Fruit fly (Drosophila melanogaster) whole organism, wandering third instar larva: ENCODE measurements around the gene gukh.

Experiments used
- Abd-B ChIP-seq: fragments of >200 bp; optimal IDR thresholded peaks from 2 replicates; lab custom pipeline; 2017; ENCODE audit warnings: missing biosample characterization, missing genetic modification characterization
- CG32264 ChIP-seq: fragments of 200-800 bp; sonication (Bioruptor generic); optimal IDR thresholded peaks from 2 replicates; lab custom pipeline; 2016; ENCODE audit warnings: missing biosample characterization, missing genetic modification characterization
- CG9705 ChIP-seq: fragments of 200-800 bp; sonication (Bioruptor generic); optimal IDR thresholded peaks from 2 replicates; lab custom pipeline; 2018; ENCODE audit warnings: missing biosample characterization, mild to moderate bottlenecking, missing genetic modification characterization
- CrebA ChIP-seq: fragments of 200-800 bp; sonication (Bioruptor generic); optimal IDR thresholded peaks from 2 replicates; lab custom pipeline; 2016; ENCODE audit warnings: missing biosample characterization, mild to moderate bottlenecking, missing genetic modification characterization, borderline replicate concordance
- Dfd ChIP-seq: fragments of >200 bp; optimal IDR thresholded peaks from 2 replicates; lab custom pipeline; 2017; ENCODE audit warnings: missing biosample characterization, missing genetic modification characterization
- Dif ChIP-seq: fragments of 200-275, 200-300 bp; sonication (Bioruptor generic); optimal IDR thresholded peaks from 2 replicates; lab custom pipeline; 2018; ENCODE audit warnings: missing biosample characterization, missing genetic modification characterization; ENCODE audit not compliant: partially characterized antibody
- GATAd ChIP-seq: sonication (Bioruptor generic); optimal IDR thresholded peaks from 2 replicates; lab custom pipeline; 2016; ENCODE audit warnings: missing biosample characterization, missing genetic modification characterization
- HLH106 ChIP-seq: fragments of 200-800 bp; optimal IDR thresholded peaks from 3 replicates; lab custom pipeline; 2019; ENCODE audit warnings: missing biosample characterization, mild to moderate bottlenecking, missing genetic modification characterization, moderate library complexity
- Hnf4 ChIP-seq: fragments of 200-800 bp; sonication (Bioruptor generic); optimal IDR thresholded peaks from 2 replicates; lab custom pipeline; 2016; ENCODE audit warnings: missing biosample characterization, mild to moderate bottlenecking, missing genetic modification characterization
- Hr78 ChIP-seq: fragments of >200 bp; optimal IDR thresholded peaks from 2 replicates; lab custom pipeline; 2017; ENCODE audit warnings: missing biosample characterization, missing genetic modification characterization
- Hr83 ChIP-seq: fragments of 200-300 bp; sonication (Bioruptor generic); optimal IDR thresholded peaks from 2 replicates; lab custom pipeline; 2016; ENCODE audit warnings: missing biosample characterization, mild to moderate bottlenecking, missing genetic modification characterization, moderate library complexity; ENCODE audit not compliant: poor library complexity, severe bottlenecking
- Jra ChIP-seq: sonication (Bioruptor generic); optimal IDR thresholded peaks from 2 replicates; lab custom pipeline; 2016; ENCODE audit warnings: missing biosample characterization, missing genetic modification characterization
- Mio ChIP-seq: sonication (Bioruptor generic); optimal IDR thresholded peaks from 2 replicates; lab custom pipeline; 2016; ENCODE audit warnings: missing biosample characterization, missing genetic modification characterization
- N ChIP-seq: fragments of >200 bp; optimal IDR thresholded peaks from 2 replicates; lab custom pipeline; 2018; ENCODE audit warnings: missing biosample characterization, missing external identifiers, missing genetic modification characterization
- OdsH ChIP-seq: fragments of 200-800 bp; sonication (Bioruptor generic); optimal IDR thresholded peaks from 2 replicates; lab custom pipeline; 2016; ENCODE audit warnings: missing biosample characterization, mild to moderate bottlenecking, missing genetic modification characterization
- Rel ChIP-seq, 2 experiments: fragments of 200-800 bp; sonication (Bioruptor generic) in 1 of 2; optimal IDR thresholded peaks; 2 replicates in 1 of 2; 3 replicates in 1 of 2; lab custom pipeline; 2016 to 2019; ENCODE audit warnings: mild to moderate bottlenecking in 2 of 2, missing biosample characterization in 2 of 2, missing genetic modification characterization in 2 of 2, moderate library complexity in 1 of 2
- Sp1 ChIP-seq: fragments of 200-800 bp; sonication (Bioruptor generic); optimal IDR thresholded peaks from 3 replicates; lab custom pipeline; 2019; ENCODE audit warnings: missing biosample characterization, mild to moderate bottlenecking, missing genetic modification characterization, moderate library complexity
- Vsx2 ChIP-seq: fragments of 200-300, 225-300 bp; sonication (Bioruptor generic); optimal IDR thresholded peaks from 2 replicates; lab custom pipeline; 2018; ENCODE audit warnings: missing biosample characterization, missing genetic modification characterization; ENCODE audit not compliant: partially characterized antibody
- br ChIP-seq: fragments of 200-800 bp; sonication (Bioruptor generic); optimal IDR thresholded peaks from 2 replicates; lab custom pipeline; 2016; ENCODE audit warnings: missing biosample characterization, missing genetic modification characterization
- brk ChIP-seq: fragments of 200-800 bp; sonication (Bioruptor generic); optimal IDR thresholded peaks from 2 replicates; lab custom pipeline; 2016; ENCODE audit warnings: missing biosample characterization, mild to moderate bottlenecking, missing genetic modification characterization
- dmrt93B ChIP-seq: fragments of 200-800 bp; sonication (Bioruptor generic); optimal IDR thresholded peaks from 2 replicates; lab custom pipeline; 2018; ENCODE audit warnings: missing biosample characterization, mild to moderate bottlenecking, missing genetic modification characterization
- dsf ChIP-seq: sonication (Bioruptor generic); optimal IDR thresholded peaks from 2 replicates; lab custom pipeline; 2016; ENCODE audit warnings: missing biosample characterization, missing genetic modification characterization, borderline replicate concordance
- ey ChIP-seq: fragments of 200-800 bp; sonication (Bioruptor generic); optimal IDR thresholded peaks from 2 replicates; lab custom pipeline; 2016; ENCODE audit warnings: missing biosample characterization, missing genetic modification characterization
- foxo ChIP-seq, 2 experiments: fragments of 200-800 bp; sonication (Bioruptor generic); optimal IDR thresholded peaks; 2 replicates in 1 of 2; 3 replicates in 1 of 2; lab custom pipeline; 2016 to 2017; ENCODE audit warnings: missing biosample characterization in 2 of 2, missing genetic modification characterization in 2 of 2
- fru ChIP-seq: fragments of 200-800 bp; sonication (Bioruptor generic); optimal IDR thresholded peaks from 3 replicates; lab custom pipeline; 2016; ENCODE audit warnings: missing biosample characterization, mild to moderate bottlenecking, missing genetic modification characterization
- h ChIP-seq: fragments of 200-800 bp; sonication (Bioruptor generic); optimal IDR thresholded peaks from 3 replicates; lab custom pipeline; 2016; ENCODE audit warnings: missing biosample characterization, mild to moderate bottlenecking, missing genetic modification characterization
- lola ChIP-seq: fragments of >200 bp; optimal IDR thresholded peaks from 2 replicates; lab custom pipeline; 2017; ENCODE audit warnings: missing biosample characterization, missing genetic modification characterization
- pan ChIP-seq: fragments of >200 bp; optimal IDR thresholded peaks from 2 replicates; lab custom pipeline; 2017
- psq ChIP-seq: fragments of 200-800 bp; sonication (Bioruptor generic); optimal IDR thresholded peaks from 3 replicates; lab custom pipeline; 2017; ENCODE audit warnings: missing biosample characterization, mild to moderate bottlenecking, missing genetic modification characterization, moderate library complexity
- rgr ChIP-seq: fragments of 200-800 bp; sonication (Bioruptor generic); optimal IDR thresholded peaks from 3 replicates; lab custom pipeline; 2016; ENCODE audit warnings: missing biosample characterization, mild to moderate bottlenecking, missing genetic modification characterization
- sage ChIP-seq: fragments of 200-800 bp; sonication (Bioruptor generic); optimal IDR thresholded peaks from 2 replicates; lab custom pipeline; 2016; ENCODE audit warnings: missing biosample characterization, mild to moderate bottlenecking, missing genetic modification characterization
- sv ChIP-seq: fragments of 200-800 bp; sonication (Bioruptor generic); optimal IDR thresholded peaks from 3 replicates; lab custom pipeline; 2016; ENCODE audit warnings: missing biosample characterization, missing genetic modification characterization
- usp ChIP-seq: fragments of >200 bp; optimal IDR thresholded peaks from 2 replicates; lab custom pipeline; 2017; ENCODE audit warnings: missing biosample characterization, missing genetic modification characterization
- woc ChIP-seq: sonication (Bioruptor generic); optimal IDR thresholded peaks from 2 replicates; lab custom pipeline; 2016; ENCODE audit warnings: missing biosample characterization, mild to moderate bottlenecking, missing genetic modification characterization

The gukh gene

DNA sequence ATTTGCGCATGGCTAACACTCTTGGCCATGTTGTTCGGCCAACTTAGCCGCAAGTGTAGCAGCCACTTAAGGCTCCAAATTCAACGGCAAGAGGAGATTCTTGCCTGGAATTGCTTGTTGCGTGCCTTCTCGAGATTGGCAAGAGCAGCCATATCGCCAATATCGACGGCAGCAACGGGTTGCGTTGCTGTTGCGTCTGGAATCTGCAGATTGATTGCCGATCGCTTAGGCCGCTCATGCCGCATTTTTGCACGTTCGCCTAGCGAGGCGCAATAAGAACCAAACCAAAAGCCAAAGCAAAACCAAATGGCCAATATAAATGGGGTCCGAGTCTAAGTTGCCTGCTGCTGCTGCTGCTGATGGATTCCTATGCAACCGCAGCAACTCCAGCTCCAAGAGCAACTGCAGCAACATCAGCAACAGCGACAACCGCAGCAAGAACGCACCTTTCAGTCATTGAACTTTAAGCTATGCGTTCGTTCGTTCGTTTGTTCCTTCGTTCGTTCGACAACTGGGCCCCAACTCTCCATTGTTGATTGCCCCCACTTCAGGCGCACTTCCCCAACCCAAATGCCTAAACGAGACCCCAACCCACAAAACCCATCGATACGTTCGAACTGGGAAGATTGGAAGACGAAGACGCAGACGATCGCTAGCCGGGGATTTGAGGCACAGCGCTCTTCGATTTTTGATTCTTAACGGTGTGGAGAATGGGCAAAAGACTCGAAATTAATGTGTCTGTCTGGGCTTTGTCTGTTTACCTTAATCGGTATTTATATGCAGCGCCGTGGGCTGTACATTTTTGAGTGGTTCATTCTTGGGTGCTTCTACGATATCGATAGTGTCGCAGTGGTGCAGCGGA, 5.4 kb downstream of the gukh start:
- TF ChIP-seq Mio (GFP tag; lab: Kevin White, UChicago): no peak

DNA sequence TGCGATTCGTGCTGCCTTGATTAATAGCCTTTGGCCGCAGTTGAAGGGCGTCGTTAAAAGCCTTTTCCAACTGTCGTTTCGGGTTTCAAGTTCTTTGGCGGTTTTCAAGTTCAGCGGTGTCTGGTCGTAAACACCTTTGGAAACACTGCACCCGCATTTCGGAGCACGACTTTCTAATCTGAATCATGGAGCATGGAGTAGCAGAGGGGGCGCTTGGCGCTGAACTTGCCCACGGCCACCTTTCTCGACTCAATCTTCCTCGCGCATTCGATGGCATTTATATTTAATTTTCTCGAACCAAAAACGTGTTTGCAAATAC, 6.0 kb downstream of the gukh start:
- TF ChIP-seq OdsH (GFP tag; lab: Kevin White, UChicago): no peak
- TF ChIP-seq CrebA (GFP tag; lab: Kevin White, UChicago): no peak
- no peak for TF ChIP-seq HLH106 (tag; lab: Kevin White, UChicago)
- no peak for TF ChIP-seq fru
- TF ChIP-seq Sp1 (GFP tag; lab: Kevin White, UChicago): no peak
- no peak for TF ChIP-seq Dfd (GFP tag; lab: Kevin White, UChicago)
- no peak for TF ChIP-seq woc (GFP tag; lab: Kevin White, UChicago)
- TF ChIP-seq dsf (GFP tag; lab: Kevin White, UChicago): no peak

DNA sequence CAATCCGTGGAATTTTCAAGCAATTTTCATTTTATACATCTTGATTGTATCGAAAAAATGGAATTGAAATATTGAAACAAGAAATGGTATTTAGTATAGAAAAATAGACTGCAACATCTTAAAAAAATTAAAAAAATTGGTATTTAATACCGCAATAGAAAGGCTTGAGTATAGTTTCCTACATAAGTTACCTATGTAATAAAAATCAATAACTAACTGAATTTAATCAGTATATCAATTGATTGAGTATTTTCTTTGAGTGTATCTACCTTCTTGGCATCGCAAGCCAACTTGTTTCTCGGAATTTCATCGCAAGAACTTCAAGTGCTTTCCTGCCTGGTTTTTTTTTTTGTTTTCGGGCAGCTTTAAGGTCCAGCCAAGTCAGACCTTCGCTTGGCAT, 6.7 kb downstream of the gukh start:
- TF ChIP-seq Hnf4 (GFP tag; lab: Kevin White, UChicago): peak; percentile 49
- TF ChIP-seq GATAd (GFP tag; lab: Kevin White, UChicago): no peak
- peak; percentile 52 for TF ChIP-seq br (GFP tag; lab: Kevin White, UChicago)
- no peak for TF ChIP-seq Hr83 (GFP tag; lab: Kevin White, UChicago)
- no peak for TF ChIP-seq N (GFP tag; lab: Kevin White, UChicago)
- TF ChIP-seq woc (GFP tag; lab: Kevin White, UChicago): peak; percentile 75
- TF ChIP-seq Vsx2: no peak
- TF ChIP-seq CG32264 (GFP tag; lab: Kevin White, UChicago): no peak
- TF ChIP-seq foxo (GFP tag; optimal IDR thresholded peaks at IDR 0.05; lab: Kevin White, UChicago): peak in 1 of 2 experiments; percentile 76
- TF ChIP-seq usp (GFP tag; lab: Kevin White, UChicago): no peak
- TF ChIP-seq Hr78 (GFP tag; lab: Kevin White, UChicago): no peak
- peak; percentile 15 for TF ChIP-seq brk
- no peak for TF ChIP-seq sv (GFP tag; lab: Kevin White, UChicago)
- TF ChIP-seq ey (GFP tag; lab: Kevin White, UChicago): peak; percentile 64
- TF ChIP-seq dsf (GFP tag; lab: Kevin White, UChicago): no peak
- peak; percentile 66 for TF ChIP-seq h
- no peak for TF ChIP-seq Rel (GFP tag; optimal IDR thresholded peaks at IDR 0.05; lab: Kevin White, UChicago)
- TF ChIP-seq Rel (tag; optimal IDR thresholded peaks at IDR 0.05; lab: Kevin White, UChicago): no peak
- peak; percentile 33 for TF ChIP-seq dmrt93B (GFP tag; lab: Kevin White, UChicago)
- no peak for TF ChIP-seq Mio (GFP tag; lab: Kevin White, UChicago)
- TF ChIP-seq sage (GFP tag; lab: Kevin White, UChicago): peak; percentile 7
- no peak for TF ChIP-seq pan
- peak; percentile 67 for TF ChIP-seq OdsH (GFP tag; lab: Kevin White, UChicago)
- TF ChIP-seq Jra (GFP tag; lab: Kevin White, UChicago): peak; percentile 24
- TF ChIP-seq psq (GFP tag; lab: Kevin White, UChicago): peak; percentile 60
- peak; percentile 77 for TF ChIP-seq Sp1 (GFP tag; lab: Kevin White, UChicago)
- peak; percentile 55 for TF ChIP-seq rgr (GFP tag; lab: Kevin White, UChicago)
- TF ChIP-seq fru: peak; percentile 80
- peak; percentile 58 for TF ChIP-seq HLH106 (tag; lab: Kevin White, UChicago)

DNA sequence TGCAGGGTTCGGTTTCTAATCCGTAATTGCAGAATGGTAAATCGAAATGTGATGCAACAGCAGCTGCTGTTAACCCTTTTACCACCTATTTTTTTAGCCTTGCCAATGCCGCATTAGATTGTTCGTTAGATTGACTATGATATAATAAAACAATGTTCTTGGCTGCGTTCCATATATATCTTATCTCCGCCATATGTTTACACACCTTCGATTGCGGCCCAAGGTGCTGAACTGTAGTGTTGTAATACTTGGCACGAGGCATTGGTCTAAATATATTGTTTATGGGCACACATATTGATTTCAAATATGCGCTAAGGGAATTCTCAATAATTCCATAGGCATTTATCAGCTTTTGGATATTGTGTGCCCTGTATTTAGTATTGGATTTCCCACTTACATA, 7.9 kb downstream of the gukh start:
- TF ChIP-seq lola (GFP tag; lab: Kevin White, UChicago) (no peak), GATAd (GFP tag; lab: Kevin White, UChicago) (no peak), br (GFP tag; lab: Kevin White, UChicago) (no peak), Dif (GFP tag; lab: Kevin White, UChicago) (no peak), CG9705 (GFP tag; lab: Kevin White, UChicago) (no peak), HLH106 (tag; lab: Kevin White, UChicago) (no peak), pan (no peak), ey (GFP tag; lab: Kevin White, UChicago) (no peak), Abd-B (no peak)
